Worm (Caenorhabditis elegans): Measurements from ENCODE around the gene C09F5.1.

C09F5.1 gene

DNA sequence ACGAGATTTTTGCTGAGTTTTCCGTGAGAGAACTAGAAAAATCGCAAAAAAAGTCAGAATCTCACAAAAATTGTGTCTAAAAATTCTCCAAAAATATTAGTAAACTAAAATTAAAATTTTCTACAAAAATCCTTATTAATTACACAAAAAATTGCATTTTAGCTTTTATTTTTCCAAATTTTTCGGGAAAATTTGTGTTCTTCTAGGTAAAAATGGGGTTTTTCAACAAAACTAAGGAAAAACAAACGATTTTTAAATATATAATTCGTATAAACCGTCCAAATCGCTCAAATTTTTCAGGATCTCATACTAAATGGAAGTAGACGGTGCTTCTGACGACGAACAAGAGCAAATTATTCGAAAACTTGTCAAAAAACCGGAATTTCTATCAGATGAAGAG lies 16.8 kb upstream of the C09F5.1 start, which contains the start of gene W06E11.1:
Gene W06E11.1, plus strand, starts transcription at position 301 of the 400 bp plus-strand sequence.
- TF ChIP-seq ceh-13 (GFP tag; optimal IDR thresholded peaks at IDR 0.05) (no peak), hnd-1 (tag; optimal IDR thresholded peaks at IDR 0.05) (no peak), tbx-11 (GFP tag; IDR thresholded peaks at IDR 0.05) (no peak), F13C5.2 (tag; optimal IDR thresholded peaks at IDR 0.05) (no peak), hmbx-1 (tag; optimal IDR thresholded peaks at IDR 0.05) (no peak), hmg-4 (GFP tag; optimal IDR thresholded peaks at IDR 0.05) (no peak), tra-4 (tag; optimal IDR thresholded peaks at IDR 0.05) (no peak), tbx-37 (GFP tag; conservative IDR thresholded peaks at IDR 0.05) (no peak), B0310.2 (tag; optimal IDR thresholded peaks at IDR 0.05) (no peak), pes-1 (GFP tag; IDR thresholded peaks at IDR 0.05) (no peak), flt-1 (GFP tag; IDR thresholded peaks at IDR 0.05) (no peak), scrt-1 (GFP tag; IDR thresholded peaks at IDR 0.05) (no peak), ama-1 (optimal IDR thresholded peaks at IDR 0.05) (no peak), aly-1 (tag; optimal IDR thresholded peaks at IDR 0.05) (no peak), sea-1 (GFP tag; conservative IDR thresholded peaks at IDR 0.05) (no peak), ceh-36 (tag; optimal IDR thresholded peaks at IDR 0.05) (no peak), ets-7 (tag; optimal IDR thresholded peaks at IDR 0.05) (no peak)

DNA sequence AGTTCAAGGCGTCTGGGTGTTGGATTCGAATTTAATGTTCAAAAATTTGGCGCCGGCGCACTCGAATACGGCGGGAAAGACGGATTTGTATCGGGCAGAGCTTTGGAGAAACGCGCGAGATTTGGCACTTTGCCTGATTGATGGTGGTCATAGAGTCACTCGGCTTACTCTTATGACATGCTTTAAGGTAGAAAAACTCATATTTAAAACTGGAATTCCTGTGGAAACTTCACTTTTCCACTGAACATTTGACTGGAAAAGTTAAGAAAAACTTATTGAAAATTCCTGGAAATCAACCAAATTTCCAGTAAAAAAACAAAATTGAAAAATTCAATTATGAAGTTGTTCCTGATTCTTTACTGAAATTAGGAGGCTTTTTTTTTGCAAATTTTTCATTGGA lies 13.8 kb upstream of the C09F5.1 start:
- TF ChIP-seq tbx-37 (GFP tag; conservative IDR thresholded peaks at IDR 0.05) (no peak), tra-4 (tag; optimal IDR thresholded peaks at IDR 0.05) (no peak), hnd-1 (tag; optimal IDR thresholded peaks at IDR 0.05) (no peak), flt-1 (GFP tag; IDR thresholded peaks at IDR 0.05) (no peak), tbx-11 (GFP tag; IDR thresholded peaks at IDR 0.05) (no peak), pes-1 (GFP tag; IDR thresholded peaks at IDR 0.05) (no peak), ceh-36 (tag; optimal IDR thresholded peaks at IDR 0.05) (no peak), B0310.2 (tag; optimal IDR thresholded peaks at IDR 0.05) (no peak), F13C5.2 (tag; optimal IDR thresholded peaks at IDR 0.05) (no peak), ama-1 (optimal IDR thresholded peaks at IDR 0.05) (no peak), ets-7 (tag; optimal IDR thresholded peaks at IDR 0.05) (no peak), hmg-4 (GFP tag; optimal IDR thresholded peaks at IDR 0.05) (no peak), aly-1 (tag; optimal IDR thresholded peaks at IDR 0.05) (no peak), hmbx-1 (tag; optimal IDR thresholded peaks at IDR 0.05) (no peak), scrt-1 (GFP tag; IDR thresholded peaks at IDR 0.05) (no peak)

DNA sequence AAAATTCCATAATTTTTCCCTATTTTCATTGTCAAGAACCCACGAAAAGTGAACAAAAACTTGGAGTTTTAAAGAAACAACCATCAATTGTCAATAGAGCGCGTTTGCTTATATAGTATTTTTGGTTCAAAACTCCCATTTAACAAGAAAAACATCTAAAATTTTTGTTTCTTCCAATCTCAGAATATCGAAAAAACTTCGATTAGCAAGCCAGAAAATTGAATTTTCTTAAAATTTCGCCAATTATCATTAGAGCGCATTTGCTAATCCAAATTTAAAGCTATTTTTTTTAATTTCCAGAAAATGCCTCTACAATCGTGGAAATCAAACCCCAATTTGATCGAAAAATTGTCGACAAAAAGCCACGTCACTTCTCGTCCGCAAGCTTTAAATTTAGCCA lies 12.1 kb upstream of the C09F5.1 start, which contains the start of gene orai-1:
Gene orai-1, plus strand, starts transcription at position 301 of the 400 bp plus-strand sequence.
- TF ChIP-seq ama-1 (optimal IDR thresholded peaks at IDR 0.05) (no peak), hmg-4 (GFP tag; optimal IDR thresholded peaks at IDR 0.05) (no peak), scrt-1 (GFP tag; IDR thresholded peaks at IDR 0.05) (no peak), pes-1 (GFP tag; IDR thresholded peaks at IDR 0.05) (no peak), tbx-11 (GFP tag; IDR thresholded peaks at IDR 0.05) (no peak), B0310.2 (tag; optimal IDR thresholded peaks at IDR 0.05) (no peak), F13C5.2 (tag; optimal IDR thresholded peaks at IDR 0.05) (no peak), sea-1 (GFP tag; conservative IDR thresholded peaks at IDR 0.05) (no peak), ceh-13 (GFP tag; optimal IDR thresholded peaks at IDR 0.05) (no peak), ets-7 (tag; optimal IDR thresholded peaks at IDR 0.05) (no peak), hnd-1 (tag; optimal IDR thresholded peaks at IDR 0.05) (no peak), hmbx-1 (tag; optimal IDR thresholded peaks at IDR 0.05) (no peak), flt-1 (GFP tag; IDR thresholded peaks at IDR 0.05) (no peak), tra-4 (tag; optimal IDR thresholded peaks at IDR 0.05) (no peak)

DNA sequence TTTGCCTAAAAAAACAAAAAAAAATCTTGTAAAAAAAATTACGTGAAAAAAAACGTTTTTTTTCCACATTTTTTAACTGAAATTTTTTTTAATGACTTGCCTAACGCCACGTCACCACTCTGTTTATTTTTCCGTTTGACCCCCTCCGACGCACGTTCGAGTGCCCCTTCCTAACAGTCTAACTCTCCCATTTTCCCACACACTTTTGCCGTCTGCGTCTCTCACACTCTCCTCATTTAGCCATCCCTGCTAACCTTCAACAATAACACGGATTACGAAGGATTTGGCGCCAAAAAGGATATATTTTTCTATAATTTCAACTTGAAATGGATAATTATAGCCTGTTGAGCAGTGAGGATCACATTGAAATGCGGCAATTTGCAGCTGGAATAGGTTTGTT lies 11.3 kb upstream of the C09F5.1 start:
- TF ChIP-seq tbx-11 (GFP tag; IDR thresholded peaks at IDR 0.05) (no peak), ets-7 (tag; optimal IDR thresholded peaks at IDR 0.05) (no peak), flt-1 (GFP tag; IDR thresholded peaks at IDR 0.05) (no peak), pes-1 (GFP tag; IDR thresholded peaks at IDR 0.05) (no peak), scrt-1 (GFP tag; IDR thresholded peaks at IDR 0.05) (no peak)

DNA sequence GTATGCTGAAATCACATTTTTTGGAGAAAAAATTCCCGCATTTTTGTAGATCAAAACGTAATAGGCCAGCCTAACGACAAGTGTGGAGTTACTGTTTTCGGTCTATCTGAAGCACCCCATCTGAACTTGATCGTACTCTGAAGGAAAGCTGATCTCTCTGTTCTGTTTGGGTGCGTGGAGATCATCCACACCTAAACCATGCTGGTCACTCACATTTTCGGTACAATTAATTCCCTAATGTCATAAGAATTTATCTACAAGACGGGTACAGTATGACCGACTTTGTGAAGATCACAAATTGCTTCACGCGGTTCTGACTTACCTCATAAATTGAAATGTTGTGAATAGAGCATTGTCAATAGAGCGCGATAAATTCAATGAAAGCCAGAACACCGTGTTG lies 8.6 kb upstream of the C09F5.1 start:
- TF ChIP-seq hmbx-1 (tag; optimal IDR thresholded peaks at IDR 0.05) (no peak), ceh-13 (GFP tag; optimal IDR thresholded peaks at IDR 0.05) (no peak), ets-7 (tag; optimal IDR thresholded peaks at IDR 0.05) (no peak), pes-1 (GFP tag; IDR thresholded peaks at IDR 0.05) (no peak), scrt-1 (GFP tag; IDR thresholded peaks at IDR 0.05) (no peak)

DNA sequence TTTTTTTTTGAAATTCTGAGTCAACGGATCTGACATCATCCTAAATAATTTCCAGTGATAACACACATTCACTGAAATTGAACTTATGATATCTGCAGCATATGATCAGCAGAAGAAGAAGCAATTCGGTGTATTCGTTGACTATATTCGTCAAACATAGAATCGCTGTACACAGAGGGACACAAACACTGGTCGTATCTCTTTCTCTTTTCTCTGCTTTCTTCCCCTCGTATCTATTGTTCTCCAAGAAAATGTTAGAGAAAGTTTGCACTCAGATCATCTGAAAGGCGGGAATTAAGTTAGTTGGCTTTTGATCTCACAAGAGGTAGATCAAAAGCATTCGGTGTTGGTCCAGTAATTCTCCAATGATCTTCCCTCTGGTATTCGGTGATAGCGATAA lies 8.0 kb upstream of the C09F5.1 start:
- TF ChIP-seq flt-1 (GFP tag; IDR thresholded peaks at IDR 0.05) (no peak), hmbx-1 (tag; optimal IDR thresholded peaks at IDR 0.05) (no peak), tbx-37 (GFP tag; conservative IDR thresholded peaks at IDR 0.05) (no peak), ama-1 (optimal IDR thresholded peaks at IDR 0.05) (no peak), hmg-4 (GFP tag; optimal IDR thresholded peaks at IDR 0.05) (no peak), tra-4 (tag; optimal IDR thresholded peaks at IDR 0.05) (no peak), ceh-36 (tag; optimal IDR thresholded peaks at IDR 0.05) (no peak), ceh-13 (GFP tag; optimal IDR thresholded peaks at IDR 0.05) (no peak), F13C5.2 (tag; optimal IDR thresholded peaks at IDR 0.05) (no peak), sea-1 (GFP tag; conservative IDR thresholded peaks at IDR 0.05) (no peak), tbx-11 (GFP tag; IDR thresholded peaks at IDR 0.05) (no peak), pes-1 (GFP tag; IDR thresholded peaks at IDR 0.05) (no peak), B0310.2 (tag; optimal IDR thresholded peaks at IDR 0.05) (no peak), hnd-1 (tag; optimal IDR thresholded peaks at IDR 0.05) (no peak)

DNA sequence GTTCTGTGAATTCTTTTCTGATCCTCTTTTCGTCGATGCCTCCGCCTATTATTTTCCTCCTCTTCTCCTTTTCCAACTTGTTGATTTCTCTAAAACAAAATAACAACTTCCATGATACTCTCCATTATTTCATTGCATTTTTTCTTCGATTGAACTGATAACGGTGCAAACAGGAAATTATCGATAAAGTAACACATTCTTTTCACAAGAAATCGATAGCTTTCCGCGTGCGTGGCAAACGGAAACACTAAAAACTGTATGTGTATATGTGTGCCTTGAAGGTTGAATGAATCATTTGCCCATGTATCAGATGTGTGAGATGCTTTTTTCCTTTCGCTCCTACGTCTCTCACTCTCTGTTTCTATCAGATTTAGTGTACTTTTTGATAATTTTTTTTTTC lies 6.9 kb upstream of the C09F5.1 start:
- TF ChIP-seq aly-1 (tag; optimal IDR thresholded peaks at IDR 0.05) (no peak), tra-4 (tag; optimal IDR thresholded peaks at IDR 0.05) (no peak), hmg-4 (GFP tag; optimal IDR thresholded peaks at IDR 0.05) (no peak), ceh-36 (tag; optimal IDR thresholded peaks at IDR 0.05) (no peak), tbx-11 (GFP tag; IDR thresholded peaks at IDR 0.05) (no peak), sea-1 (GFP tag; conservative IDR thresholded peaks at IDR 0.05) (no peak), flt-1 (GFP tag; IDR thresholded peaks at IDR 0.05) (no peak), ama-1 (optimal IDR thresholded peaks at IDR 0.05) (no peak), F13C5.2 (tag; optimal IDR thresholded peaks at IDR 0.05) (no peak)

DNA sequence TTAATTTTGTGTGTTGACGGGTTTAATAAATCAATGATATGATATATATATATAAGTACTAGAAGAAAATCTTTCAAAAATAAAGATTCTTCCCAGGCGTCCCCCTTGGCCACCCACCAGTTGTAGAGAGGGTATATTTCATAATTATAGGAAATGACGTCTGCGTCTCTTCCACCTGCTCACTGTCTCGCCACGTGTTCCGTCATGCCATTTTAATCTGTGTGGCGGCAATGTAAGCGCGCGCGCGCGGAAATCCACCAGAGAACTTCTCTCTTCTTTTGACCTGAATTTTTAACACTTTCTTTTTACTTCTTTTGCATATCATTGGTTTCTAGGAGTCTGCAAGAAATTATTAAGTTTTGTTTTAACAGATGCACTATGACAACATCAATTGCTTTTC lies 4.1 kb upstream of the C09F5.1 start:
- TF ChIP-seq ceh-13 (GFP tag; optimal IDR thresholded peaks at IDR 0.05) (no peak), hnd-1 (tag; optimal IDR thresholded peaks at IDR 0.05) (no peak), scrt-1 (GFP tag; IDR thresholded peaks at IDR 0.05) (no peak), B0310.2 (tag; optimal IDR thresholded peaks at IDR 0.05) (no peak), sea-1 (GFP tag; conservative IDR thresholded peaks at IDR 0.05) (no peak), flt-1 (GFP tag; IDR thresholded peaks at IDR 0.05) (no peak), tra-4 (tag; optimal IDR thresholded peaks at IDR 0.05) (no peak), pes-1 (GFP tag; IDR thresholded peaks at IDR 0.05) (no peak), F13C5.2 (tag; optimal IDR thresholded peaks at IDR 0.05) (no peak), ets-7 (tag; optimal IDR thresholded peaks at IDR 0.05) (no peak), ama-1 (optimal IDR thresholded peaks at IDR 0.05) (no peak), hmbx-1 (tag; optimal IDR thresholded peaks at IDR 0.05) (no peak), aly-1 (tag; optimal IDR thresholded peaks at IDR 0.05) (no peak), ceh-36 (tag; optimal IDR thresholded peaks at IDR 0.05) (no peak), tbx-11 (GFP tag; IDR thresholded peaks at IDR 0.05) (no peak), tbx-37 (GFP tag; conservative IDR thresholded peaks at IDR 0.05) (no peak), hmg-4 (GFP tag; optimal IDR thresholded peaks at IDR 0.05) (no peak)
